Fruit fly (Drosophila melanogaster) whole organism, embryonic: ENCODE results near the gene CG5697.

ENCODE experiments used
- Asciz ChIP-seq: fragments of 200-800 bp; sonication (Bioruptor generic); optimal IDR thresholded peaks from 2 replicates; lab custom pipeline; 2017; ENCODE audit warnings: missing biosample characterization, mild to moderate bottlenecking, missing genetic modification characterization, missing genetic modification reagents
- B-H1 ChIP-seq: fragments of 200-800 bp; sonication (Bioruptor generic); IDR thresholded peaks from 3 replicates; pipeline ENCODE4 v1.3.6; 2022; ENCODE audit warnings: missing biosample characterization, missing genetic modification characterization
- Bteb2 ChIP-seq: fragments of 200-800 bp; sonication (Bioruptor generic); optimal IDR thresholded peaks from 2 replicates; lab custom pipeline; 2016; ENCODE audit warnings: missing biosample characterization, missing genetic modification characterization
- CG11695 ChIP-seq: fragments of 200-800 bp; sonication (Bioruptor generic); IDR thresholded peaks from 3 replicates; pipeline ENCODE4 v1.3.6; 2022; ENCODE audit warnings: missing biosample characterization, missing genetic modification characterization
- CG13123 ChIP-seq: fragments of 200-800 bp; sonication (Bioruptor generic); optimal IDR thresholded peaks from 2 replicates; lab custom pipeline; 2016; ENCODE audit warnings: missing biosample characterization, missing genetic modification characterization
- CG13296 ChIP-seq: fragments of 200-800 bp; sonication (Bioruptor generic); optimal IDR thresholded peaks from 3 replicates; lab custom pipeline; 2018; ENCODE audit warnings: missing biosample characterization, mild to moderate bottlenecking, missing genetic modification characterization
- CG15479 ChIP-seq: fragments of 200-800 bp; sonication (Bioruptor generic); optimal IDR thresholded peaks from 3 replicates; lab custom pipeline; 2019; ENCODE audit warnings: missing biosample characterization, mild to moderate bottlenecking, missing genetic modification characterization, moderate library complexity
- CG17186 ChIP-seq: fragments of 200-800 bp; sonication (Bioruptor generic); optimal IDR thresholded peaks from 3 replicates; lab custom pipeline; 2017; ENCODE audit warnings: missing biosample characterization, missing genetic modification reagents, missing genetic modification characterization
- CG17385 ChIP-seq: fragments of 200-800 bp; sonication (Bioruptor generic); optimal IDR thresholded peaks from 3 replicates; lab custom pipeline; 2018; ENCODE audit warnings: missing biosample characterization, mild to moderate bottlenecking, missing genetic modification characterization
- CG17568 ChIP-seq: fragments of 200-800 bp; sonication (Bioruptor generic); optimal IDR thresholded peaks from 2 replicates; lab custom pipeline; 2018; ENCODE audit warnings: missing biosample characterization, mild to moderate bottlenecking, missing genetic modification characterization, moderate library complexity
- CG17612 ChIP-seq: fragments of 200-800 bp; sonication (Bioruptor generic); IDR thresholded peaks from 2 replicates; pipeline ENCODE4 v1.3.6; 2022; ENCODE audit warnings: missing biosample characterization, missing genetic modification characterization
- CG18011 ChIP-seq: fragments of 200-800 bp; sonication (Bioruptor generic); optimal IDR thresholded peaks from 2 replicates; lab custom pipeline; 2017; ENCODE audit warnings: missing biosample characterization, missing genetic modification characterization, mild to moderate bottlenecking, moderate library complexity, missing genotype
- CG1832 ChIP-seq: fragments of 200-800 bp; sonication (Bioruptor generic); optimal IDR thresholded peaks from 2 replicates; lab custom pipeline; 2017; ENCODE audit warnings: missing biosample characterization, mild to moderate bottlenecking, missing genetic modification characterization, inconsistent platforms
- CG18764 ChIP-seq: fragments of 200-800 bp; sonication (Bioruptor generic); optimal IDR thresholded peaks from 3 replicates; lab custom pipeline; 2016; ENCODE audit warnings: missing biosample characterization, missing genetic modification characterization
- CG33557 ChIP-seq: fragments of 200-800 bp; sonication (Bioruptor generic); optimal IDR thresholded peaks from 2 replicates; lab custom pipeline; 2019; ENCODE audit warnings: missing biosample characterization, mild to moderate bottlenecking, missing genetic modification characterization, moderate library complexity
- CG34224 ChIP-seq: fragments of 200-800 bp; sonication (Bioruptor generic); IDR thresholded peaks from 3 replicates; pipeline ENCODE4 v1.3.6; 2022; ENCODE audit warnings: missing biosample characterization, missing genetic modification characterization; ENCODE audit not compliant: partially characterized antibody
- CG34422 ChIP-seq: fragments of 200-800 bp; sonication (Bioruptor generic); IDR thresholded peaks from 3 replicates; pipeline ENCODE4 v1.3.6; 2022; ENCODE audit warnings: missing biosample characterization, missing genetic modification characterization
- CG9437 ChIP-seq: fragments of 200-800 bp; sonication (Bioruptor generic); optimal IDR thresholded peaks from 2 replicates; lab custom pipeline; 2018; ENCODE audit warnings: missing biosample characterization, mild to moderate bottlenecking, missing genetic modification characterization
- E2f2 ChIP-seq: fragments of 200-800 bp; sonication (Bioruptor generic); IDR thresholded peaks from 2 replicates; pipeline ENCODE4 v1.3.6; 2022; ENCODE audit warnings: missing biosample characterization, missing genetic modification characterization
- ERR ChIP-seq: fragments of 200-800 bp; sonication (Bioruptor generic); optimal IDR thresholded peaks from 2 replicates; lab custom pipeline; 2016; ENCODE audit warnings: missing biosample characterization, missing genetic modification characterization
- Gug ChIP-seq: fragments of 200-800 bp; sonication (Bioruptor generic); IDR thresholded peaks from 4 replicates; pipeline ENCODE4 v1.3.6; 2022; ENCODE audit warnings: missing biosample characterization, missing genetic modification characterization
- H2.0 ChIP-seq: fragments of 200-800 bp; sonication (Bioruptor generic); IDR thresholded peaks from 2 replicates; pipeline ENCODE4 v1.3.6; 2022; ENCODE audit warnings: missing biosample characterization, missing genetic modification characterization
- Hr3 ChIP-seq: fragments of 200-800 bp; sonication (Bioruptor generic); optimal IDR thresholded peaks from 3 replicates; lab custom pipeline; 2016; ENCODE audit warnings: missing biosample characterization, missing genetic modification characterization
- Hr78 ChIP-seq, 2 experiments: fragments of 200-800 bp in 1 of 2; fragments of >200 bp in 1 of 2; sonication (Bioruptor generic) in 1 of 2; optimal IDR thresholded peaks; 2 replicates each; lab custom pipeline; 2017 to 2019; ENCODE audit warnings: missing biosample characterization in 2 of 2, missing genetic modification characterization in 2 of 2, mild to moderate bottlenecking in 1 of 2, moderate library complexity in 1 of 2
- Mad ChIP-seq: fragments of 200-800 bp; sonication (Bioruptor generic); optimal IDR thresholded peaks from 2 replicates; lab custom pipeline; 2016; ENCODE audit warnings: missing biosample characterization, missing genetic modification characterization
- Max ChIP-seq: fragments of 200-800 bp; sonication (Bioruptor generic); optimal IDR thresholded peaks from 2 replicates; lab custom pipeline; 2016; ENCODE audit warnings: missing biosample characterization, mild to moderate bottlenecking, missing genetic modification characterization
- Oli ChIP-seq: fragments of 200-800 bp; sonication (Bioruptor generic); optimal IDR thresholded peaks from 2 replicates; lab custom pipeline; 2018; ENCODE audit warnings: missing biosample characterization, mild to moderate bottlenecking, missing genetic modification characterization, moderate library complexity
- Taf1 ChIP-seq: fragments of 200-800 bp; sonication (Bioruptor generic); IDR thresholded peaks from 2 replicates; pipeline ENCODE4 v1.3.6; 2022; ENCODE audit warnings: missing biosample characterization, missing genetic modification characterization
- al ChIP-seq: fragments of 200-800 bp; sonication (Bioruptor generic); IDR thresholded peaks from 2 replicates; pipeline ENCODE4 v1.3.6; 2022; ENCODE audit warnings: missing biosample characterization, missing genetic modification characterization
- bsh ChIP-seq, 2 experiments: fragments of 200-800 bp; sonication (Bioruptor generic); optimal IDR thresholded peaks; 2 replicates each; lab custom pipeline; 2017 to 2018; ENCODE audit warnings: mild to moderate bottlenecking in 2 of 2, missing biosample characterization in 2 of 2, missing genetic modification characterization in 2 of 2, moderate library complexity in 1 of 2
- chif ChIP-seq, 2 experiments: fragments of 200-800 bp; sonication (Bioruptor generic); optimal IDR thresholded peaks; 3 replicates each; lab custom pipeline; 2016; ENCODE audit warnings: missing biosample characterization in 2 of 2, missing genetic modification characterization in 2 of 2
- da ChIP-seq: fragments of 200-800 bp; sonication (Bioruptor generic); optimal IDR thresholded peaks from 2 replicates; lab custom pipeline; 2016; ENCODE audit warnings: missing biosample characterization, missing genetic modification characterization
- ems ChIP-seq: fragments of 200-800 bp; sonication (Bioruptor generic); optimal IDR thresholded peaks from 3 replicates; lab custom pipeline; 2016; ENCODE audit warnings: missing biosample characterization, missing genetic modification characterization
- eyg ChIP-seq: fragments of 200-800 bp; sonication (Bioruptor generic); optimal IDR thresholded peaks from 3 replicates; lab custom pipeline; 2016; ENCODE audit warnings: missing biosample characterization, missing genetic modification characterization
- fd96Cb ChIP-seq: fragments of 200-800 bp; sonication (Bioruptor generic); optimal IDR thresholded peaks from 2 replicates; lab custom pipeline; 2018; ENCODE audit warnings: missing biosample characterization, mild to moderate bottlenecking, missing genetic modification characterization, moderate library complexity
- gem ChIP-seq: fragments of 200-800 bp; sonication (Bioruptor generic); optimal IDR thresholded peaks from 2 replicates; lab custom pipeline; 2019; ENCODE audit warnings: missing biosample characterization, mild to moderate bottlenecking, missing genetic modification characterization, moderate library complexity
- h ChIP-seq: fragments of >200 bp; optimal IDR thresholded peaks from 2 replicates; lab custom pipeline; 2017
- jigr1 ChIP-seq: fragments of 200-800 bp; sonication (Bioruptor generic); IDR thresholded peaks from 3 replicates; pipeline ENCODE4 v1.3.6; 2022; ENCODE audit warnings: missing biosample characterization, missing genetic modification characterization
- jumu ChIP-seq: fragments of 200-800 bp; sonication (Bioruptor generic); optimal IDR thresholded peaks from 3 replicates; lab custom pipeline; 2016; ENCODE audit warnings: missing biosample characterization, missing genetic modification characterization
- lmd ChIP-seq: fragments of 200-800 bp; sonication (Bioruptor generic); IDR thresholded peaks from 2 replicates; pipeline ENCODE4 v1.3.6; 2022; ENCODE audit warnings: missing biosample characterization, missing genetic modification characterization
- luna ChIP-seq: fragments of 200-800 bp; sonication (Bioruptor generic); optimal IDR thresholded peaks from 2 replicates; lab custom pipeline; 2016; ENCODE audit warnings: missing biosample characterization, missing genetic modification characterization
- nmo ChIP-seq: fragments of 200-800 bp; sonication (Bioruptor generic); optimal IDR thresholded peaks from 2 replicates; lab custom pipeline; 2018; ENCODE audit warnings: missing biosample characterization, mild to moderate bottlenecking, missing genetic modification characterization, moderate library complexity
- odd ChIP-seq: fragments of 200-800 bp; sonication (Bioruptor generic); optimal IDR thresholded peaks from 2 replicates; lab custom pipeline; 2017; ENCODE audit warnings: missing biosample characterization, mild to moderate bottlenecking, missing genetic modification characterization
- org-1 ChIP-seq: fragments of 200-800 bp; sonication (Bioruptor generic); optimal IDR thresholded peaks from 2 replicates; lab custom pipeline; 2017; ENCODE audit warnings: missing biosample characterization, missing genetic modification characterization
- p53 ChIP-seq: fragments of 200-800 bp; sonication (Bioruptor generic); optimal IDR thresholded peaks from 2 replicates; lab custom pipeline; 2016; ENCODE audit warnings: missing biosample characterization, missing genetic modification characterization
- pan ChIP-seq, 4 experiments: fragments of >200 bp in 3 of 4; fragments of 200-800 bp in 1 of 4; sonication (Bioruptor generic) in 1 of 4; optimal IDR thresholded peaks in 3 of 4; IDR thresholded peaks in 1 of 4; 2 replicates each; pipeline versions ENCODE4 v1.3.6 to Lab custom; 2017 to 2022; ENCODE audit warnings: missing biosample characterization in 2 of 4, missing genetic modification characterization in 2 of 4, mixed read lengths in 1 of 4
- pfk ChIP-seq: fragments of 200-800 bp; sonication (Bioruptor generic); optimal IDR thresholded peaks from 2 replicates; lab custom pipeline; 2018; ENCODE audit warnings: missing biosample characterization, mild to moderate bottlenecking, missing genetic modification characterization, moderate library complexity
- pita ChIP-seq: fragments of 200-800 bp; sonication (Bioruptor generic); optimal IDR thresholded peaks from 2 replicates; lab custom pipeline; 2017; ENCODE audit warnings: missing biosample characterization, mild to moderate bottlenecking, missing genetic modification characterization
- schlank ChIP-seq: fragments of 200-800 bp; sonication (Bioruptor generic); optimal IDR thresholded peaks from 2 replicates; lab custom pipeline; 2018; ENCODE audit warnings: missing biosample characterization, mild to moderate bottlenecking, missing genetic modification characterization
- slbo ChIP-seq: fragments of 200-800 bp; sonication (Bioruptor generic); IDR thresholded peaks from 2 replicates; pipeline ENCODE4 v1.3.6; 2022; ENCODE audit warnings: missing biosample characterization, missing genetic modification characterization

Gene CG5697

dm6 chr3R:21017464-21018080 is 1.8 kb downstream of the CG5697 start, which contains the start of gene Rlip (continued):
- TF ChIP-seq Asciz (no peak), E2f2 (peak; percentile 67), pita (GFP tag; lab: Kevin White, UChicago) (no peak), Hr3 (GFP tag; lab: Kevin White, UChicago) (peak; percentile 34), Hr78 (GFP tag; optimal IDR thresholded peaks at IDR 0.05; lab: Kevin White, UChicago) (no peak), da (GFP tag; lab: Kevin White, UChicago) (no peak), ERR (GFP tag; lab: Kevin White, UChicago) (peak; percentile 3), nmo (GFP tag; lab: Kevin White, UChicago) (peak; percentile 55), CG17186 (GFP tag; lab: Kevin White, UChicago) (peak; percentile 59), CG18011 (GFP tag; lab: Kevin White, UChicago) (no peak), CG34422 (GFP tag; lab: Robert Waterston, UW) (peak; percentile 56), H2.0 (no peak), B-H1 (GFP tag; lab: Robert Waterston, UW) (no peak), chif (GFP tag; optimal IDR thresholded peaks at IDR 0.05; lab: Kevin White, UChicago) (peak in 1 of 2 experiments; percentile 7), CG9437 (GFP tag; lab: Kevin White, UChicago) (peak; percentile 2), pfk (GFP tag; lab: Kevin White, UChicago) (no peak), pan (optimal IDR thresholded peaks at IDR 0.05; lab: Kevin White, UChicago) (no peak), pan (GFP tag; optimal IDR thresholded peaks at IDR 0.05 in 1 of 2, IDR thresholded peaks at IDR 0.05 in 1 of 2) (no peak), gem (tag; lab: Kevin White, UChicago) (peak; percentile 34), CG15479 (GFP tag; lab: Kevin White, UChicago) (no peak), CG17385 (no peak), eyg (peak; percentile 41), jumu (GFP tag; lab: Kevin White, UChicago) (peak; percentile 52), jigr1 (GFP tag; lab: Robert Waterston, UW) (no peak), CG17568 (GFP tag; lab: Kevin White, UChicago) (no peak), ems (GFP tag; lab: Kevin White, UChicago) (peak; percentile 5), CG33557 (GFP tag; lab: Kevin White, UChicago) (no peak), CG13123 (GFP tag; lab: Kevin White, UChicago) (no peak), p53 (GFP tag; lab: Kevin White, UChicago) (peak; percentile 40), org-1 (GFP tag; lab: Kevin White, UChicago) (no peak), h (no peak), lmd (GFP tag; lab: Robert Waterston, UW) (peak; percentile 47; the same call in 1 of the 2 replicates), CG13296 (GFP tag; lab: Kevin White, UChicago) (peak; percentile 15), al (no peak), Bteb2 (peak; percentile 7), slbo (GFP tag; lab: Robert Waterston, UW) (peak; percentile 79), schlank (tag; lab: Kevin White, UChicago) (no peak), CG34224 (GFP tag; lab: Robert Waterston, UW) (no peak), luna (GFP tag; lab: Kevin White, UChicago) (peak; percentile 14), CG1832 (no peak), fd96Cb (tag; lab: Kevin White, UChicago) (no peak), bsh (GFP tag; optimal IDR thresholded peaks at IDR 0.05; lab: Kevin White, UChicago) (no peak), Max (GFP tag; lab: Kevin White, UChicago) (no peak), Gug (peak; percentile 55; the same call in 2 of the 4 replicates), Taf1 (GFP tag; lab: Robert Waterston, UW) (no peak), Oli (no peak), CG11695 (no peak), CG17612 (no peak), CG18764 (peak; percentile 41), Mad (peak; percentile 24), odd (GFP tag; lab: Kevin White, UChicago) (no peak)
